Worm (Caenorhabditis elegans) whole organism, young adult: ENCODE results near the gene C17C3.15.

Experiments
- F57A8.1 ChIP-seq: fragments of 200-800 bp; sonication (Bioruptor generic); optimal IDR thresholded peaks from 2 replicates; lab custom pipeline; 2018; ENCODE audit warnings: mild to moderate bottlenecking, missing genetic modification characterization, moderate library complexity, missing compliant biosample characterization
- ama-1 ChIP-seq, 3 experiments: fragments of 150-350 bp in 1 of 3; sonication (generic microtip) in 2 of 3; optimal IDR thresholded peaks; 2 replicates each; lab custom pipeline; 2014 to 2018; ENCODE audit warnings: missing biosample characterization in 2 of 3, missing genetic modification characterization in 2 of 3, missing genetic modification reagents in 2 of 3
- atf-7 ChIP-seq: sonication (generic microtip); optimal IDR thresholded peaks from 2 replicates; lab custom pipeline; 2017; ENCODE audit warnings: mild to moderate bottlenecking, missing genetic modification characterization, missing compliant biosample characterization
- cebp-1 ChIP-seq, 2 experiments: fragments of 200-800 bp in 1 of 2; sonication (Bioruptor generic) in 1 of 2; sonication (generic microtip) in 1 of 2; IDR thresholded peaks in 1 of 2; optimal IDR thresholded peaks in 1 of 2; 2 replicates each; pipeline versions ENCODE4 v1.3.6 to Lab custom; 2017 to 2022; ENCODE audit warnings: missing compliant biosample characterization in 2 of 2, missing genetic modification characterization in 2 of 2, mild to moderate bottlenecking in 1 of 2, missing genetic modification reagents in 1 of 2, moderate library complexity in 1 of 2
- cebp-2 ChIP-seq: fragments of 200-800 bp; sonication (Bioruptor generic); IDR thresholded peaks from 2 replicates; pipeline ENCODE4 v1.3.6; 2022; ENCODE audit warnings: missing genetic modification characterization, missing compliant biosample characterization
- ceh-100 ChIP-seq: fragments of 200-800 bp; sonication (Bioruptor generic); IDR thresholded peaks from 2 replicates; pipeline ENCODE4 v1.3.6; 2022; ENCODE audit warnings: missing genetic modification reagents, missing genetic modification characterization, missing compliant biosample characterization
- egl-44 ChIP-seq: fragments of 200-800 bp; sonication (Bioruptor generic); IDR thresholded peaks from 2 replicates; pipeline ENCODE4 v1.3.6; 2022; ENCODE audit warnings: missing genetic modification reagents, missing genetic modification characterization, missing compliant biosample characterization
- gei-17 ChIP-seq: fragments of 200-800 bp; sonication (Bioruptor generic); optimal IDR thresholded peaks from 2 replicates; lab custom pipeline; 2018; ENCODE audit warnings: mild to moderate bottlenecking, missing genetic modification characterization, missing compliant biosample characterization
- lin-54 ChIP-seq: fragments of 200-800 bp; sonication (Bioruptor generic); optimal IDR thresholded peaks from 2 replicates; lab custom pipeline; 2018; ENCODE audit warnings: mild to moderate bottlenecking, missing genetic modification characterization, missing compliant biosample characterization
- nhr-80 ChIP-seq: sonication (generic microtip); optimal IDR thresholded peaks from 2 replicates; lab custom pipeline; 2016; ENCODE audit warnings: missing genetic modification characterization, missing compliant biosample characterization
- snpc-1.1 ChIP-seq: sonication (generic microtip); optimal IDR thresholded peaks from 2 replicates; lab custom pipeline; 2017; ENCODE audit warnings: missing genetic modification characterization, mild to moderate bottlenecking, missing compliant biosample characterization, antibody characterized with exemption, moderate library complexity, missing genotype, missing genetic modification reagents; ENCODE audit not compliant: insufficient read depth
- snpc-3.4 ChIP-seq: sonication (generic microtip); optimal IDR thresholded peaks from 2 replicates; lab custom pipeline; 2017; ENCODE audit warnings: missing genetic modification characterization, mild to moderate bottlenecking, missing compliant biosample characterization, antibody characterized with exemption, moderate library complexity, missing genotype, missing genetic modification reagents
- snpc-4 ChIP-seq, 5 experiments: fragments of 150-350 bp in 1 of 5; sonication (generic microtip) in 4 of 5; optimal IDR thresholded peaks; 2 replicates each; lab custom pipeline; 2014 to 2018; ENCODE audit warnings: missing genetic modification characterization in 5 of 5, missing biosample characterization in 3 of 5, antibody characterized with exemption in 2 of 5, mild to moderate bottlenecking in 2 of 5, missing compliant biosample characterization in 2 of 5, missing genotype in 2 of 5, moderate library complexity in 2 of 5, missing genetic modification reagents in 1 of 5

- no peak for TF ChIP-seq lin-54 (GFP tag; lab: Kevin White, UChicago)
- no peak for TF ChIP-seq snpc-1.1 (tag; lab: Kevin White, UChicago)
- TF ChIP-seq ama-1 (optimal IDR thresholded peaks at IDR 0.05; lab: Kevin White, UChicago): no peak
- no peak for TF ChIP-seq ama-1 (GFP tag; optimal IDR thresholded peaks at IDR 0.05; lab: Kevin White, UChicago)
- TF ChIP-seq cebp-2 (GFP tag; lab: Robert Waterston, UW): no peak
- TF ChIP-seq nhr-80 (tag; lab: Kevin White, UChicago): no peak
- no peak for TF ChIP-seq egl-44 (GFP tag; lab: Robert Waterston, UW)
- no peak for TF ChIP-seq snpc-3.4 (tag; lab: Kevin White, UChicago)
- no peak for TF ChIP-seq gei-17
- no peak for TF ChIP-seq cebp-1 (GFP tag; IDR thresholded peaks at IDR 0.05; lab: Robert Waterston, UW)
- TF ChIP-seq cebp-1 (tag; optimal IDR thresholded peaks at IDR 0.05; lab: Kevin White, UChicago): no peak
- no peak for TF ChIP-seq atf-7 (tag; lab: Kevin White, UChicago)
- TF ChIP-seq snpc-4 (GFP tag; optimal IDR thresholded peaks at IDR 0.05; lab: Kevin White, UChicago): no peak
- TF ChIP-seq snpc-4 (tag; optimal IDR thresholded peaks at IDR 0.05; lab: Kevin White, UChicago): no peak
- TF ChIP-seq F57A8.1 (GFP tag; lab: Kevin White, UChicago): no peak
- no peak for TF ChIP-seq ceh-100
Observed at ce11 chrII:5582309-5582708, 11.9 kb downstream of the C17C3.15 start, which contains the start of gene T25E4.2.
